Worm (Caenorhabditis elegans) whole organism, late embryonic: Measurements from ENCODE around the gene T01D1.3.
A peak's percentile ranks its signal among the peaks of the same experiment; 100 is the strongest.

Experiments used
- ceh-14 ChIP-seq: sonication (generic microtip); optimal IDR thresholded peaks from 2 replicates; lab custom pipeline; 2016; ENCODE audit warnings: missing genotype, missing genetic modification characterization, missing compliant biosample characterization
- dmd-4 ChIP-seq: sonication (generic microtip); optimal IDR thresholded peaks from 2 replicates; lab custom pipeline; 2016; ENCODE audit warnings: borderline replicate concordance, missing genetic modification characterization, missing compliant biosample characterization
- madf-2 ChIP-seq: sonication (generic microtip); optimal IDR thresholded peaks from 2 replicates; lab custom pipeline; 2017; ENCODE audit warnings: missing genetic modification characterization, missing compliant biosample characterization
- pqm-1 ChIP-seq: sonication (generic microtip); optimal IDR thresholded peaks from 2 replicates; lab custom pipeline; 2016; ENCODE audit warnings: missing genetic modification characterization, missing compliant biosample characterization

- TF ChIP-seq ceh-14 (tag; lab: Kevin White, UChicago) (no peak), pqm-1 (tag; lab: Kevin White, UChicago) (no peak), madf-2 (tag; lab: Kevin White, UChicago) (peak; percentile 16), dmd-4 (tag; lab: Kevin White, UChicago) (no peak)
Measured at ce11 chrII:216598-216997, 40.8 kb upstream of the T01D1.3 start, which contains the start of gene F48A11.4.
